Worm (Caenorhabditis elegans) whole organism, mixed stage, embryonic: ENCODE measurements around the gene gst-17.

Source experiments
- bed-3 ChIP-seq: fragments of 200-800 bp; sonication (Bioruptor generic); optimal IDR thresholded peaks from 3 replicates; lab custom pipeline; 2018; ENCODE audit warnings: mild to moderate bottlenecking, missing genetic modification characterization, moderate library complexity, missing compliant biosample characterization
- ceh-39 ChIP-seq: fragments of 150-350 bp; optimal IDR thresholded peaks from 2 replicates; lab custom pipeline; 2014; ENCODE audit warnings: missing biosample characterization, missing genetic modification characterization
- elt-1 ChIP-seq: sonication (generic microtip); optimal IDR thresholded peaks from 2 replicates; lab custom pipeline; 2017; ENCODE audit warnings: missing genetic modification characterization, mild to moderate bottlenecking, missing compliant biosample characterization, antibody characterized with exemption, moderate library complexity, borderline replicate concordance; ENCODE audit not compliant: insufficient read depth
- lin-13 ChIP-seq: fragments of 150-350 bp; optimal IDR thresholded peaks from 2 replicates; lab custom pipeline; 2014; ENCODE audit warnings: missing biosample characterization, missing genetic modification characterization
- lsy-2 ChIP-seq: fragments of 150-350 bp; optimal IDR thresholded peaks from 2 replicates; lab custom pipeline; 2014; ENCODE audit warnings: missing biosample characterization, missing genetic modification characterization
- mab-5 ChIP-seq: fragments of 150-350 bp; optimal IDR thresholded peaks from 2 replicates; lab custom pipeline; 2014; ENCODE audit warnings: missing biosample characterization, missing genetic modification characterization
- mep-1 ChIP-seq: fragments of 150-350 bp; optimal IDR thresholded peaks from 2 replicates; lab custom pipeline; 2017; ENCODE audit warnings: missing biosample characterization, missing genetic modification reagents, missing genetic modification characterization, inconsistent platforms
- nhr-12 ChIP-seq: fragments of 150-350 bp; optimal IDR thresholded peaks from 2 replicates; lab custom pipeline; 2014; ENCODE audit warnings: missing biosample characterization, missing genetic modification characterization
- nhr-237 ChIP-seq: fragments of 150-350 bp; optimal IDR thresholded peaks from 2 replicates; lab custom pipeline; 2014; ENCODE audit warnings: missing biosample characterization, missing genetic modification characterization
- nhr-76 ChIP-seq: sonication (generic microtip); optimal IDR thresholded peaks from 2 replicates; lab custom pipeline; 2017; ENCODE audit warnings: missing biosample characterization, missing genetic modification characterization
- pha-4 ChIP-seq: fragments of 150-350 bp; optimal IDR thresholded peaks from 2 replicates; lab custom pipeline; 2018; ENCODE audit warnings: missing biosample characterization, missing genetic modification reagents, missing genetic modification characterization
- snpc-4 ChIP-seq: fragments of 150-350 bp; optimal IDR thresholded peaks from 2 replicates; lab custom pipeline; 2014; ENCODE audit warnings: missing biosample characterization, missing genetic modification characterization
- unc-39 ChIP-seq: fragments of 150-350 bp; optimal IDR thresholded peaks from 2 replicates; lab custom pipeline; 2014; ENCODE audit warnings: missing biosample characterization, missing genetic modification characterization
- unc-62 ChIP-seq: fragments of 150-350 bp; optimal IDR thresholded peaks from 2 replicates; lab custom pipeline; 2014; ENCODE audit warnings: missing biosample characterization, missing genetic modification reagents, missing genetic modification characterization

ce11 chrII:13593659-13594221, 36.9 kb downstream of the gst-17 start, which contains the start of gene clec-146:
- no peak for TF ChIP-seq lin-13 (tag; lab: Kevin White, UChicago)
- TF ChIP-seq snpc-4, result no peak
- no peak for TF ChIP-seq nhr-237 (tag; lab: Kevin White, UChicago)
- no peak for TF ChIP-seq nhr-12 (tag; lab: Kevin White, UChicago)
- no peak for TF ChIP-seq mab-5
- TF ChIP-seq mep-1 (tag; lab: Kevin White, UChicago), result no peak
- no peak for TF ChIP-seq unc-39 (tag; lab: Kevin White, UChicago)
- TF ChIP-seq pha-4 (tag; lab: Kevin White, UChicago), result no peak
- no peak for TF ChIP-seq unc-62 (GFP tag; lab: Kevin White, UChicago)
- TF ChIP-seq nhr-76 (tag; lab: Kevin White, UChicago), result no peak
- no peak for TF ChIP-seq elt-1 (tag; lab: Kevin White, UChicago)
- no peak for TF ChIP-seq bed-3 (GFP tag; lab: Kevin White, UChicago)
- no peak for TF ChIP-seq lsy-2 (tag; lab: Kevin White, UChicago)
- TF ChIP-seq ceh-39 (tag; lab: Kevin White, UChicago), result no peak
